Worm (Caenorhabditis elegans): ENCODE results near the gene F15H10.8.

F15H10.8 gene

ce11 chrV:10404701-10405100 lies 2.0 kb upstream of the F15H10.8 start:
- no peak for TF ChIP-seq nhr-28 (tag; optimal IDR thresholded peaks at IDR 0.05)
- TF ChIP-seq C34B4.2 (tag; optimal IDR thresholded peaks at IDR 0.05), result no peak
- no peak for TF ChIP-seq ces-1 (GFP tag; optimal IDR thresholded peaks at IDR 0.05)
- TF ChIP-seq C04F5.9 (tag; optimal IDR thresholded peaks at IDR 0.05), result no peak
- TF ChIP-seq ceh-82 (tag; optimal IDR thresholded peaks at IDR 0.05), result no peak
- TF ChIP-seq fkh-4 (tag; optimal IDR thresholded peaks at IDR 0.05; ENCODE audit: borderline replicate concordance), result no peak
- TF ChIP-seq fkh-10 (GFP tag; optimal IDR thresholded peaks at IDR 0.05), result no peak

- TF ChIP-seq mep-1 (tag; optimal IDR thresholded peaks at IDR 0.05), result no peak
- TF ChIP-seq elt-2 (tag; optimal IDR thresholded peaks at IDR 0.05), result peak; percentile 93
- TF ChIP-seq pqm-1 (tag; optimal IDR thresholded peaks at IDR 0.05), result peak; percentile 72
- TF ChIP-seq ceh-8 (GFP tag; optimal IDR thresholded peaks at IDR 0.05), result no peak
- peak; percentile 73 for TF ChIP-seq nhr-20 (tag; optimal IDR thresholded peaks at IDR 0.05)
- peak; percentile 1 for TF ChIP-seq nhr-90 (tag; optimal IDR thresholded peaks at IDR 0.05; ENCODE audit: poor library complexity)
- TF ChIP-seq nhr-71 (tag; optimal IDR thresholded peaks at IDR 0.05), result peak; percentile 16
- TF ChIP-seq lin-35 (GFP tag; optimal IDR thresholded peaks at IDR 0.05), result peak in 1 of 2 experiments; percentile 49
These were observed 3.4 kb downstream of the F15H10.8 start for ce11 chrV:10399290-10399689.

ce11 chrV:10398431-10398830 lies 4.3 kb downstream of the F15H10.8 start, which contains the start of gene ugt-2:
TSS of gene ugt-2 (plus strand) at chrV:10398801.
- TF ChIP-seq lin-14 (GFP tag; optimal IDR thresholded peaks at IDR 0.05), result peak; percentile 22
- no peak for TF ChIP-seq nhr-237 (tag; optimal IDR thresholded peaks at IDR 0.05)
- no peak for TF ChIP-seq hlh-4 (tag; optimal IDR thresholded peaks at IDR 0.05)
- TF ChIP-seq nhr-20 (tag; optimal IDR thresholded peaks at IDR 0.05), result peak; percentile 33
- no peak for TF ChIP-seq dsc-1 (tag; optimal IDR thresholded peaks at IDR 0.05)
- no peak for TF ChIP-seq nhr-76 (tag; optimal IDR thresholded peaks at IDR 0.05)
- no peak for TF ChIP-seq lin-39 (tag; optimal IDR thresholded peaks at IDR 0.05)
- peak in 1 of 6 experiments; percentile 0 for TF ChIP-seq elt-3 (tag; optimal IDR thresholded peaks at IDR 0.05)
- no peak for TF ChIP-seq efl-3 (GFP tag; optimal IDR thresholded peaks at IDR 0.05)
- TF ChIP-seq ztf-11 (tag; optimal IDR thresholded peaks at IDR 0.05), result no peak
- TF ChIP-seq nhr-28 (tag; optimal IDR thresholded peaks at IDR 0.05), result no peak
- no peak for TF ChIP-seq snpc-4 (tag; optimal IDR thresholded peaks at IDR 0.05)
- TF ChIP-seq pqm-1 (tag; optimal IDR thresholded peaks at IDR 0.05), result no peak
- peak; percentile 46 for TF ChIP-seq elt-2 (tag; optimal IDR thresholded peaks at IDR 0.05)
- no peak for TF ChIP-seq nhr-12 (tag; optimal IDR thresholded peaks at IDR 0.05)
- TF ChIP-seq vab-15 (tag; optimal IDR thresholded peaks at IDR 0.05), result no peak
- peak; percentile 54 for TF ChIP-seq nhr-85 (tag)
- no peak for TF ChIP-seq dpl-1 (GFP tag; optimal IDR thresholded peaks at IDR 0.05)
- TF ChIP-seq lin-35 (GFP tag; optimal IDR thresholded peaks at IDR 0.05), result peak in 1 of 2 experiments; percentile 37
- no peak for TF ChIP-seq aha-1 (tag; optimal IDR thresholded peaks at IDR 0.05)
- peak; percentile 8 for TF ChIP-seq lir-3 (tag; optimal IDR thresholded peaks at IDR 0.05; ENCODE audit: poor library complexity)
- no peak for TF ChIP-seq sup-37 (GFP tag; optimal IDR thresholded peaks at IDR 0.05)
- TF ChIP-seq C04F5.9 (tag; optimal IDR thresholded peaks at IDR 0.05), result no peak
- no peak for TF ChIP-seq alr-1 (tag; optimal IDR thresholded peaks at IDR 0.05; ENCODE audit: borderline replicate concordance)
- TF ChIP-seq jun-1 (tag; optimal IDR thresholded peaks at IDR 0.05), result no peak

- TF ChIP-seq ceh-8 (GFP tag; optimal IDR thresholded peaks at IDR 0.05) (no peak), mdl-1 (tag; optimal IDR thresholded peaks at IDR 0.05) (no peak), nhr-76 (tag; optimal IDR thresholded peaks at IDR 0.05) (no peak), nhr-11 (tag; optimal IDR thresholded peaks at IDR 0.05) (no peak), nhr-20 (tag; optimal IDR thresholded peaks at IDR 0.05) (no peak), ceh-82 (tag; optimal IDR thresholded peaks at IDR 0.05) (no peak), isw-1 (GFP tag; IDR thresholded peaks at IDR 0.05) (no peak), ztf-11 (tag; optimal IDR thresholded peaks at IDR 0.05) (no peak), unc-30 (tag; optimal IDR thresholded peaks at IDR 0.05) (no peak), pax-3 (tag; optimal IDR thresholded peaks at IDR 0.05) (no peak), zip-4 (GFP tag; optimal IDR thresholded peaks at IDR 0.05) (no peak), mef-2 (tag; optimal IDR thresholded peaks at IDR 0.05) (no peak), unc-62 (GFP tag; optimal IDR thresholded peaks at IDR 0.05) (no peak), nhr-85 (tag) (no peak)
These were observed 7.4 kb downstream of the F15H10.8 start, which contains the start of the genes col-151 and ugt-1 for ce11 chrV:10395173-10395766. TSS of gene col-151 (minus strand) at chrV:10395223. TSS of gene ugt-1 (plus strand) at chrV:10395663.

Data from whole organism, L1 larva.